Fruit fly (Drosophila melanogaster): ENCODE results near the gene bif.

DNA sequence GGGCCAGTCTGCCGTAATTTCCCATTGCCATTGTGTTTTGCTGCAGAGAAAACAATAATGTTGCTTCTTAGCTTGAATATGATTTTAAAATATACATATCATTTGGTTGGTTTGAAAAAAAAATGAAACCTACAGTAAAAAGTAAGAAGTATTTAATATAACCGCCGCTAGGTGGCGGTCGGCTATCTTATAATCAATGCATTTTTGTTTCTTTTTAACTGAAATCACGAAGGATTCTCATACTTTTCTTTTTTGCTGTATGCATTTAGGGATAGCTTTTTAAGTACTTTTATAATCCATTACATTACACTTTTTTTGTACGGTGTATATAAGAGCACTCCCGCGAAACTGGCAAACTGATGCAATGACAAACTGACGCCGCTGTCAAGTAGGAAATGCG is 27.4 kb upstream of the bif start:
- TF ChIP-seq psq (optimal IDR thresholded peaks at IDR 0.05) (no peak), h (optimal IDR thresholded peaks at IDR 0.05) (no peak), Myc (optimal IDR thresholded peaks at IDR 0.05) (no peak)

Measured in Kc167 (cell line).